Fruit fly (Drosophila melanogaster) whole organism, embryonic: ENCODE data around the gene CG6325.
A peak's percentile ranks its signal among the peaks of the same experiment; 100 is the strongest.

ENCODE experiments used
- CG10267 ChIP-seq: fragments of 200-800 bp; sonication (Bioruptor generic); optimal IDR thresholded peaks from 2 replicates; lab custom pipeline; 2018; ENCODE audit warnings: missing biosample characterization, mild to moderate bottlenecking, missing genetic modification characterization, moderate library complexity
- CG11398 ChIP-seq: fragments of 200-800 bp; sonication (Bioruptor generic); optimal IDR thresholded peaks from 2 replicates; lab custom pipeline; 2016; ENCODE audit warnings: missing biosample characterization, missing genetic modification characterization
- CG12744 ChIP-seq: fragments of 200-800 bp; sonication (Bioruptor generic); optimal IDR thresholded peaks from 2 replicates; lab custom pipeline; 2016; ENCODE audit warnings: missing biosample characterization, missing genetic modification characterization
- CG13624 ChIP-seq: fragments of 200-800 bp; sonication (Bioruptor generic); optimal IDR thresholded peaks from 2 replicates; lab custom pipeline; 2016; ENCODE audit warnings: missing biosample characterization, missing genetic modification characterization
- CG13894 ChIP-seq: fragments of 200-800 bp; sonication (Bioruptor generic); optimal IDR thresholded peaks from 3 replicates; lab custom pipeline; 2018; ENCODE audit warnings: missing biosample characterization, mild to moderate bottlenecking, missing genetic modification characterization, moderate library complexity
- CG17385 ChIP-seq: fragments of 200-800 bp; sonication (Bioruptor generic); optimal IDR thresholded peaks from 3 replicates; lab custom pipeline; 2018; ENCODE audit warnings: missing biosample characterization, mild to moderate bottlenecking, missing genetic modification characterization
- CG17829 ChIP-seq: fragments of 200-800 bp; optimal IDR thresholded peaks from 2 replicates; lab custom pipeline; 2019; ENCODE audit warnings: missing biosample characterization, mild to moderate bottlenecking, missing genetic modification characterization, moderate library complexity
- CG2120 ChIP-seq: fragments of 200-800 bp; sonication (Bioruptor generic); optimal IDR thresholded peaks from 3 replicates; lab custom pipeline; 2016; ENCODE audit warnings: missing biosample characterization, missing genetic modification characterization
- CG2678 ChIP-seq: fragments of 200-800 bp; sonication (Bioruptor generic); optimal IDR thresholded peaks from 3 replicates; lab custom pipeline; 2019; ENCODE audit warnings: missing biosample characterization, mild to moderate bottlenecking, missing genetic modification characterization, moderate library complexity
- CG2712 ChIP-seq: fragments of 200-800 bp; optimal IDR thresholded peaks from 3 replicates; lab custom pipeline; 2019; ENCODE audit warnings: missing biosample characterization, mild to moderate bottlenecking, missing genetic modification characterization, moderate library complexity
- CG3281 ChIP-seq: fragments of 200-800 bp; sonication (Bioruptor generic); optimal IDR thresholded peaks from 3 replicates; lab custom pipeline; 2017; ENCODE audit warnings: missing biosample characterization, mild to moderate bottlenecking, missing genetic modification characterization
- CG34376 ChIP-seq: fragments of 200-800 bp; sonication (Bioruptor generic); optimal IDR thresholded peaks from 2 replicates; lab custom pipeline; 2018; ENCODE audit warnings: missing biosample characterization, mild to moderate bottlenecking, missing genetic modification characterization
- CG4328 ChIP-seq: fragments of 200-800 bp; sonication (Bioruptor generic); optimal IDR thresholded peaks from 3 replicates; lab custom pipeline; 2017; ENCODE audit warnings: missing biosample characterization, missing genetic modification reagents, missing genetic modification characterization
- CG4707 ChIP-seq: fragments of 200-800 bp; sonication (Bioruptor generic); optimal IDR thresholded peaks from 2 replicates; lab custom pipeline; 2018; ENCODE audit warnings: missing biosample characterization, mild to moderate bottlenecking, missing genetic modification characterization, moderate library complexity
- CG4854 ChIP-seq: fragments of 200-800 bp; sonication (Bioruptor generic); optimal IDR thresholded peaks from 2 replicates; lab custom pipeline; 2016; ENCODE audit warnings: missing biosample characterization, missing genetic modification characterization, inconsistent platforms
- CG6683 ChIP-seq: fragments of 200-800 bp; sonication (Bioruptor generic); optimal IDR thresholded peaks from 2 replicates; lab custom pipeline; 2017; ENCODE audit warnings: missing biosample characterization, mild to moderate bottlenecking, missing genetic modification characterization, missing genetic modification reagents
- CG6813 ChIP-seq: fragments of 200-800 bp; sonication (Bioruptor generic); optimal IDR thresholded peaks from 2 replicates; lab custom pipeline; 2017; ENCODE audit warnings: missing biosample characterization, missing genetic modification characterization, mild to moderate bottlenecking, moderate library complexity, missing genetic modification reagents
- CG7556 ChIP-seq: fragments of 200-800 bp; sonication (Bioruptor generic); optimal IDR thresholded peaks from 2 replicates; lab custom pipeline; 2017; ENCODE audit warnings: missing biosample characterization, mild to moderate bottlenecking, missing genetic modification characterization
- CG7987 ChIP-seq: fragments of 200-800 bp; sonication (Bioruptor generic); optimal IDR thresholded peaks from 2 replicates; lab custom pipeline; 2018; ENCODE audit warnings: missing biosample characterization, mild to moderate bottlenecking, missing genetic modification characterization, moderate library complexity
- CG8281 ChIP-seq: fragments of 200-800 bp; sonication (Bioruptor generic); optimal IDR thresholded peaks from 2 replicates; lab custom pipeline; 2018; ENCODE audit warnings: missing biosample characterization, mild to moderate bottlenecking, missing genetic modification characterization, moderate library complexity
- CG9817 ChIP-seq: fragments of 200-800 bp; sonication (Bioruptor generic); optimal IDR thresholded peaks from 2 replicates; lab custom pipeline; 2018; ENCODE audit warnings: missing biosample characterization, mild to moderate bottlenecking, missing genetic modification characterization, moderate library complexity
- CHES-1-like ChIP-seq: fragments of 200-800 bp; sonication (Bioruptor generic); optimal IDR thresholded peaks from 2 replicates; lab custom pipeline; 2016; ENCODE audit warnings: missing biosample characterization, missing genetic modification characterization
- CTCF ChIP-seq: fragments of 200-800 bp; sonication (Bioruptor generic); optimal IDR thresholded peaks from 2 replicates; lab custom pipeline; 2017; ENCODE audit warnings: missing biosample characterization, mild to moderate bottlenecking, missing genetic modification characterization, moderate library complexity
- Camta ChIP-seq: fragments of 200-800 bp; sonication (Bioruptor generic); optimal IDR thresholded peaks from 2 replicates; lab custom pipeline; 2016; ENCODE audit warnings: missing biosample characterization, missing genetic modification characterization
- Dp ChIP-seq: fragments of 200-800 bp; sonication (Bioruptor generic); optimal IDR thresholded peaks from 2 replicates; lab custom pipeline; 2018; ENCODE audit warnings: missing biosample characterization, mild to moderate bottlenecking, missing genetic modification characterization, moderate library complexity
- Eip74EF ChIP-seq, 2 experiments: fragments of 200-800 bp in 1 of 2; fragments of >200 bp in 1 of 2; sonication (Bioruptor generic) in 1 of 2; optimal IDR thresholded peaks; 2 replicates each; lab custom pipeline; 2017 to 2019; ENCODE audit warnings: missing biosample characterization in 2 of 2, missing genetic modification characterization in 2 of 2, mild to moderate bottlenecking in 1 of 2, moderate library complexity in 1 of 2
- Fer1 ChIP-seq: fragments of 200-800 bp; sonication (Bioruptor generic); optimal IDR thresholded peaks from 2 replicates; lab custom pipeline; 2017; ENCODE audit warnings: missing biosample characterization, mild to moderate bottlenecking, missing genetic modification characterization
- HLH3B ChIP-seq: fragments of 200-800 bp; sonication (Bioruptor generic); IDR thresholded peaks from 2 replicates; pipeline ENCODE4 v1.3.6; 2022; ENCODE audit warnings: missing biosample characterization, missing genetic modification characterization
- Hmx ChIP-seq: fragments of 200-800 bp; sonication (Bioruptor generic); optimal IDR thresholded peaks from 2 replicates; lab custom pipeline; 2016; ENCODE audit warnings: missing biosample characterization, missing genetic modification characterization
- Hsf ChIP-seq: fragments of 200-800 bp; sonication (Bioruptor generic); optimal IDR thresholded peaks from 3 replicates; lab custom pipeline; 2016; ENCODE audit warnings: missing biosample characterization, missing genetic modification characterization
- NK7.1 ChIP-seq: fragments of 200-800 bp; sonication (Bioruptor generic); optimal IDR thresholded peaks from 3 replicates; lab custom pipeline; 2016; ENCODE audit warnings: missing biosample characterization, missing genetic modification characterization
- NfI ChIP-seq: fragments of 200-800 bp; sonication (Bioruptor generic); optimal IDR thresholded peaks from 3 replicates; lab custom pipeline; 2018; ENCODE audit warnings: missing biosample characterization, mild to moderate bottlenecking, missing genetic modification characterization, moderate library complexity
- YL-1 ChIP-seq: fragments of 200-800 bp; sonication (Bioruptor generic); optimal IDR thresholded peaks from 3 replicates; lab custom pipeline; 2017; ENCODE audit warnings: missing biosample characterization, mild to moderate bottlenecking, missing genetic modification characterization
- ac ChIP-seq: fragments of 200-800 bp; sonication (Bioruptor generic); optimal IDR thresholded peaks from 3 replicates; lab custom pipeline; 2017; ENCODE audit warnings: missing biosample characterization, mild to moderate bottlenecking, missing genetic modification characterization
- bsh ChIP-seq, 2 experiments: fragments of 200-800 bp; sonication (Bioruptor generic); optimal IDR thresholded peaks; 2 replicates each; lab custom pipeline; 2017 to 2018; ENCODE audit warnings: mild to moderate bottlenecking in 2 of 2, missing biosample characterization in 2 of 2, missing genetic modification characterization in 2 of 2, moderate library complexity in 1 of 2
- caup ChIP-seq: fragments of 200-800 bp; sonication (Bioruptor generic); optimal IDR thresholded peaks from 3 replicates; lab custom pipeline; 2017; ENCODE audit warnings: missing biosample characterization, mild to moderate bottlenecking, missing genetic modification characterization, moderate library complexity; ENCODE audit not compliant: severe bottlenecking
- chn ChIP-seq: fragments of 200-800 bp; sonication (Bioruptor generic); optimal IDR thresholded peaks from 2 replicates; lab custom pipeline; 2016; ENCODE audit warnings: missing biosample characterization, missing genetic modification characterization
- dm ChIP-seq: fragments of 200-800 bp; sonication (Bioruptor generic); optimal IDR thresholded peaks from 3 replicates; lab custom pipeline; 2016; ENCODE audit warnings: missing biosample characterization, missing genetic modification characterization
- dmrt11E ChIP-seq: fragments of 200-800 bp; sonication (Bioruptor generic); optimal IDR thresholded peaks from 3 replicates; lab custom pipeline; 2018; ENCODE audit warnings: missing biosample characterization, mild to moderate bottlenecking, missing genetic modification characterization, moderate library complexity
- dpn ChIP-seq, 2 experiments: fragments of 200-800 bp; sonication (Bioruptor generic); optimal IDR thresholded peaks; 3 replicates each; lab custom pipeline; 2016; ENCODE audit warnings: missing biosample characterization in 2 of 2, missing genetic modification characterization in 2 of 2
- fd64A ChIP-seq: fragments of 200-800 bp; sonication (Bioruptor generic); optimal IDR thresholded peaks from 3 replicates; lab custom pipeline; 2018; ENCODE audit warnings: missing biosample characterization, mild to moderate bottlenecking, missing genetic modification characterization
- gem ChIP-seq: fragments of 200-800 bp; sonication (Bioruptor generic); optimal IDR thresholded peaks from 2 replicates; lab custom pipeline; 2019; ENCODE audit warnings: missing biosample characterization, mild to moderate bottlenecking, missing genetic modification characterization, moderate library complexity
- grn ChIP-seq: fragments of 200-800 bp; sonication (Bioruptor generic); optimal IDR thresholded peaks from 3 replicates; lab custom pipeline; 2017; ENCODE audit warnings: missing biosample characterization, missing genetic modification characterization
- gro ChIP-seq: fragments of 200-800 bp; sonication (Bioruptor generic); optimal IDR thresholded peaks from 2 replicates; lab custom pipeline; 2016; ENCODE audit warnings: missing biosample characterization, missing genetic modification characterization
- hkb ChIP-seq, 2 experiments: fragments of 200-800 bp in 1 of 2; fragments of >200 bp in 1 of 2; sonication (Bioruptor generic) in 1 of 2; IDR thresholded peaks in 1 of 2; optimal IDR thresholded peaks in 1 of 2; 2 replicates each; pipeline versions ENCODE4 v1.3.6 to Lab custom; 2017 to 2022; ENCODE audit warnings: missing biosample characterization in 1 of 2, missing genetic modification characterization in 1 of 2
- nmo ChIP-seq: fragments of 200-800 bp; sonication (Bioruptor generic); optimal IDR thresholded peaks from 2 replicates; lab custom pipeline; 2018; ENCODE audit warnings: missing biosample characterization, mild to moderate bottlenecking, missing genetic modification characterization, moderate library complexity
- oc ChIP-seq: fragments of 200-800 bp; sonication (Bioruptor generic); optimal IDR thresholded peaks from 2 replicates; lab custom pipeline; 2018; ENCODE audit warnings: missing biosample characterization, mild to moderate bottlenecking, missing genetic modification characterization, moderate library complexity
- onecut ChIP-seq: fragments of 200-800 bp; sonication (Bioruptor generic); IDR thresholded peaks from 2 replicates; pipeline ENCODE4 v1.3.6; 2022; ENCODE audit warnings: missing biosample characterization, missing genetic modification characterization
- zfh2 ChIP-seq: fragments of 200-800 bp; sonication (Bioruptor generic); optimal IDR thresholded peaks from 2 replicates; lab custom pipeline; 2016; ENCODE audit warnings: missing biosample characterization, missing genetic modification characterization

CG6325 gene

dm6 chr3R:10377849-10378248 is 29.2 kb downstream of the CG6325 start, which contains the start of gene Rfx (continued):
- TF ChIP-seq CG12744 (peak; percentile 19), ac (no peak), chn (GFP tag; lab: Kevin White, UChicago) (no peak), Hmx (no peak), CG10267 (tag; lab: Kevin White, UChicago) (peak; percentile 98), CG13624 (peak; percentile 50), CG2120 (GFP tag; lab: Kevin White, UChicago) (peak; percentile 59), CG3281 (GFP tag; lab: Kevin White, UChicago) (peak; percentile 33), CG6683 (GFP tag; lab: Kevin White, UChicago) (peak; percentile 21), CG13894 (no peak), CG4707 (GFP tag; lab: Kevin White, UChicago) (no peak), dmrt11E (tag; lab: Kevin White, UChicago) (no peak), CG8281 (tag; lab: Kevin White, UChicago) (no peak), nmo (peak; percentile 40), hkb (optimal IDR thresholded peaks at IDR 0.05; lab: Kevin White, UChicago) (no peak), hkb (GFP tag; IDR thresholded peaks at IDR 0.05; lab: Robert Waterston, UW) (no peak), CG17385 (GFP tag; lab: Kevin White, UChicago) (peak; percentile 25), CG7987 (GFP tag; lab: Kevin White, UChicago) (peak; percentile 48), caup (GFP tag; lab: Kevin White, UChicago) (peak; percentile 30), NK7.1 (no peak), NfI (GFP tag; lab: Kevin White, UChicago) (peak; percentile 25), CTCF (GFP tag; lab: Kevin White, UChicago) (peak; percentile 8), oc (tag; lab: Kevin White, UChicago) (no peak), CG9817 (tag; lab: Kevin White, UChicago) (peak; percentile 8), dpn (GFP tag; optimal IDR thresholded peaks at IDR 0.05; lab: Kevin White, UChicago) (peak in 1 of 2 experiments; percentile 21), fd64A (GFP tag; lab: Kevin White, UChicago) (no peak), CG17829 (peak; percentile 44), Camta (peak; percentile 1), grn (GFP tag; lab: Kevin White, UChicago) (no peak), CG2712 (peak; percentile 53), gro (GFP tag; lab: Kevin White, UChicago) (peak; percentile 44), bsh (GFP tag; optimal IDR thresholded peaks at IDR 0.05; lab: Kevin White, UChicago) (peak in 1 of 2 experiments; percentile 55), HLH3B (GFP tag; lab: Robert Waterston, UW) (no peak), CG34376 (peak; percentile 51), YL-1 (GFP tag; lab: Kevin White, UChicago) (peak; percentile 62), CG4328 (GFP tag; lab: Kevin White, UChicago) (peak; percentile 10), zfh2 (GFP tag; lab: Kevin White, UChicago) (peak; percentile 19), Fer1 (peak; percentile 63), CG6813 (GFP tag; lab: Kevin White, UChicago) (peak; percentile 50), gem (tag; lab: Kevin White, UChicago) (peak; percentile 4), CG2678 (tag; lab: Kevin White, UChicago) (peak; percentile 24), CHES-1-like (peak; percentile 24), Eip74EF (GFP tag; optimal IDR thresholded peaks at IDR 0.05; lab: Kevin White, UChicago) (peak in 1 of 2 experiments; percentile 50), CG11398 (GFP tag; lab: Kevin White, UChicago) (peak; percentile 28), Dp (peak; percentile 97), CG4854 (GFP tag; lab: Kevin White, UChicago) (no peak), dm (peak; percentile 22), Hsf (GFP tag; lab: Kevin White, UChicago) (peak; percentile 35), CG7556 (GFP tag; lab: Kevin White, UChicago) (peak; percentile 43), onecut (GFP tag; lab: Robert Waterston, UW) (0 out of 2 replicates have a peak, but pooled peaks have one; percentile 10)
